Worm (Caenorhabditis elegans) whole organism, mixed stage, embryonic: ENCODE measurements around the gene R07G3.8.

Source experiments
- bed-3 ChIP-seq: fragments of 200-800 bp; sonication (Bioruptor generic); optimal IDR thresholded peaks from 3 replicates; lab custom pipeline; 2018; ENCODE audit warnings: mild to moderate bottlenecking, missing genetic modification characterization, moderate library complexity, missing compliant biosample characterization
- blmp-1 ChIP-seq: fragments of 150-350 bp; optimal IDR thresholded peaks from 2 replicates; lab custom pipeline; 2014; ENCODE audit warnings: missing biosample characterization, missing genetic modification characterization
- ceh-39 ChIP-seq: fragments of 150-350 bp; optimal IDR thresholded peaks from 2 replicates; lab custom pipeline; 2014; ENCODE audit warnings: missing biosample characterization, missing genetic modification characterization
- ceh-43 ChIP-seq: fragments of 200-800 bp; sonication (Bioruptor generic); optimal IDR thresholded peaks from 2 replicates; lab custom pipeline; 2018; ENCODE audit warnings: mild to moderate bottlenecking, missing genetic modification characterization, moderate library complexity, missing compliant biosample characterization
- ceh-83 ChIP-seq: fragments of 200-800 bp; sonication (Bioruptor generic); optimal IDR thresholded peaks from 2 replicates; lab custom pipeline; 2018; ENCODE audit warnings: mild to moderate bottlenecking, missing genetic modification characterization, missing compliant biosample characterization
- ces-1 ChIP-seq: fragments of 150-350 bp; optimal IDR thresholded peaks from 2 replicates; lab custom pipeline; 2014; ENCODE audit warnings: missing biosample characterization, missing genetic modification reagents, missing genetic modification characterization
- cnd-1 ChIP-seq: fragments of 200-800 bp; sonication (Bioruptor generic); optimal IDR thresholded peaks from 2 replicates; lab custom pipeline; 2018; ENCODE audit warnings: mild to moderate bottlenecking, missing genetic modification characterization, missing compliant biosample characterization
- drap-1 ChIP-seq: fragments of 200-800 bp; sonication (Bioruptor generic); optimal IDR thresholded peaks from 3 replicates; lab custom pipeline; 2018; ENCODE audit warnings: mild to moderate bottlenecking, missing genetic modification characterization, missing compliant biosample characterization
- elt-1 ChIP-seq: sonication (generic microtip); optimal IDR thresholded peaks from 2 replicates; lab custom pipeline; 2017; ENCODE audit warnings: missing genetic modification characterization, mild to moderate bottlenecking, missing compliant biosample characterization, antibody characterized with exemption, moderate library complexity, borderline replicate concordance; ENCODE audit not compliant: insufficient read depth
- elt-3 ChIP-seq: fragments of 150-350 bp; optimal IDR thresholded peaks from 2 replicates; lab custom pipeline; 2014; ENCODE audit warnings: missing biosample characterization, missing genetic modification characterization
- ham-2 ChIP-seq: fragments of 200-800 bp; sonication (Bioruptor generic); optimal IDR thresholded peaks from 2 replicates; lab custom pipeline; 2018; ENCODE audit warnings: mild to moderate bottlenecking, missing genetic modification characterization, missing compliant biosample characterization
- hlh-1 ChIP-seq: fragments of 150-350 bp; optimal IDR thresholded peaks from 2 replicates; lab custom pipeline; 2014; ENCODE audit warnings: missing biosample characterization, missing genetic modification reagents, missing genetic modification characterization
- lin-32 ChIP-seq: fragments of 200-800 bp; sonication (Bioruptor generic); optimal IDR thresholded peaks from 2 replicates; lab custom pipeline; 2018; ENCODE audit warnings: mild to moderate bottlenecking, missing genetic modification characterization, missing compliant biosample characterization
- lsy-2 ChIP-seq: fragments of 150-350 bp; optimal IDR thresholded peaks from 2 replicates; lab custom pipeline; 2014; ENCODE audit warnings: missing biosample characterization, missing genetic modification characterization
- mab-5 ChIP-seq: fragments of 150-350 bp; optimal IDR thresholded peaks from 2 replicates; lab custom pipeline; 2014; ENCODE audit warnings: missing biosample characterization, missing genetic modification characterization
- mep-1 ChIP-seq: fragments of 150-350 bp; optimal IDR thresholded peaks from 2 replicates; lab custom pipeline; 2017; ENCODE audit warnings: missing biosample characterization, missing genetic modification reagents, missing genetic modification characterization, inconsistent platforms
- mls-2 ChIP-seq: sonication (generic microtip); optimal IDR thresholded peaks from 2 replicates; lab custom pipeline; 2016; ENCODE audit warnings: mild to moderate bottlenecking, missing genetic modification characterization, moderate library complexity, missing compliant biosample characterization
- nhr-12 ChIP-seq: fragments of 150-350 bp; optimal IDR thresholded peaks from 2 replicates; lab custom pipeline; 2014; ENCODE audit warnings: missing biosample characterization, missing genetic modification characterization
- nhr-2 ChIP-seq: fragments of 150-350 bp; optimal IDR thresholded peaks from 2 replicates; lab custom pipeline; 2014; ENCODE audit warnings: missing biosample characterization, missing genetic modification characterization
- nhr-237 ChIP-seq: fragments of 150-350 bp; optimal IDR thresholded peaks from 2 replicates; lab custom pipeline; 2014; ENCODE audit warnings: missing biosample characterization, missing genetic modification characterization
- nhr-28 ChIP-seq: fragments of 150-350 bp; optimal IDR thresholded peaks from 2 replicates; lab custom pipeline; 2014; ENCODE audit warnings: missing biosample characterization, missing genetic modification characterization
- pha-4 ChIP-seq: fragments of 150-350 bp; optimal IDR thresholded peaks from 2 replicates; lab custom pipeline; 2018; ENCODE audit warnings: missing biosample characterization, missing genetic modification reagents, missing genetic modification characterization
- sem-2 ChIP-seq: fragments of 200-800 bp; sonication (Bioruptor generic); optimal IDR thresholded peaks from 2 replicates; lab custom pipeline; 2018; ENCODE audit warnings: mild to moderate bottlenecking, missing genetic modification characterization, missing compliant biosample characterization
- snpc-4 ChIP-seq: fragments of 150-350 bp; optimal IDR thresholded peaks from 2 replicates; lab custom pipeline; 2014; ENCODE audit warnings: missing biosample characterization, missing genetic modification characterization
- sptf-1 ChIP-seq: sonication (generic microtip); optimal IDR thresholded peaks from 2 replicates; lab custom pipeline; 2017; ENCODE audit warnings: mild to moderate bottlenecking, missing genetic modification characterization, moderate library complexity, missing compliant biosample characterization
- tbx-8 ChIP-seq: fragments of 200-800 bp; sonication (Bioruptor generic); optimal IDR thresholded peaks from 2 replicates; lab custom pipeline; 2018; ENCODE audit warnings: mild to moderate bottlenecking, missing genetic modification characterization, moderate library complexity, missing compliant biosample characterization
- unc-120 ChIP-seq: sonication (generic microtip); optimal IDR thresholded peaks from 2 replicates; lab custom pipeline; 2017; ENCODE audit warnings: missing genetic modification characterization, missing compliant biosample characterization; ENCODE audit not compliant: poor library complexity, severe bottlenecking
- unc-39 ChIP-seq: fragments of 150-350 bp; optimal IDR thresholded peaks from 2 replicates; lab custom pipeline; 2014; ENCODE audit warnings: missing biosample characterization, missing genetic modification characterization
- unc-62 ChIP-seq: fragments of 150-350 bp; optimal IDR thresholded peaks from 2 replicates; lab custom pipeline; 2014; ENCODE audit warnings: missing biosample characterization, missing genetic modification reagents, missing genetic modification characterization
- zip-8 ChIP-seq: fragments of 150-350 bp; optimal IDR thresholded peaks from 2 replicates; lab custom pipeline; 2014; ENCODE audit warnings: missing biosample characterization, missing genetic modification characterization
- ztf-11 ChIP-seq: fragments of 150-350 bp; optimal IDR thresholded peaks from 2 replicates; lab custom pipeline; 2014; ENCODE audit warnings: missing biosample characterization, missing genetic modification characterization

Gene R07G3.8

DNA sequence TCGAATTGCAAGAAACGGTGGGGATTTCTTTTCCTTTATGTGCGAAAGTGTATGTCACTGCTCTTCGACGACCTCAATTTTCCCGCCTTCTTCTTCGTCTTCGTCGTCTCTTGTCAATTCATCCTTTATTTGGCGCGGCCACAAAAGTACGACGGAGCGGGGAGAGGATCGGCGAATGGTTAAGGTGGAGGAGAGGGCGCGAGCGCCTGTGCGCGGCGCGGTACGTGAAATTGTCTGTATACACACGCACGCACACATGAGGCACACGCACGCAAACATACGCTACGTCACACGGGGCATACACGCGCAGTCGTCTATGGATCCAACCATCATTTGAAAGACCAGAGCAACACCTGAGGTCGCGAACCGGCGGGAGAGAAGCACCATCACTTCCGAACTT is 15.0 kb upstream of the R07G3.8 start:
- TF ChIP-seq mab-5 (tag; lab: Kevin White, UChicago) (no peak), cnd-1 (no peak), hlh-1 (no peak), pha-4 (no peak), nhr-12 (tag; lab: Kevin White, UChicago) (no peak), zip-8 (tag; lab: Kevin White, UChicago) (no peak), lsy-2 (tag; lab: Kevin White, UChicago) (no peak)

DNA sequence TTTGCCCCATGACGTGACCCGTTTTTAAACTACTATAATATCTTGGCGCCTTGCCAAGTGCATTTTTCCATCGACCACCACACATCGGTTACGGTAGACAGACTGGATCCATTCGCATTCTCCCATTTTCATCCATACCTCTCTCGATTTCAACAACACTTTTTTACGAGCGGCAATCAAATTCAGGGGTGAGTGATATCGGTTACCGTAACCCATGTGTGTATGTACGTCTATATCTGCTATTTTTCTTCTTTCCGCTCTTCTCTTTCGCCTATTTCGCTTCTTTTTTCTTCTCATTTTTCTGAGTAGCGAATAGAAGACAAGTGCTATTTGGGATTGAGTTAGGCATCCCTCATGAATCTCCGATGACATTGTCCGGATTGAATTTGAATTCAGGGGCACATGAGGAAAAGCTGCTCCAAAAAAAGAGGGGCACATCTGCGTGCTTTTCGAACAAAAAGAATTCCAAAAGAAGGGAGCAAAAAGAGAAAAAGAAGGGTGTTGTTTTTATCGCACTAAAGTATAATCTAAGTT is 11.4 kb upstream of the R07G3.8 start:
- TF ChIP-seq unc-62 (GFP tag; lab: Kevin White, UChicago) (no peak), nhr-2 (tag; lab: Kevin White, UChicago) (no peak), cnd-1 (no peak), lsy-2 (tag; lab: Kevin White, UChicago) (no peak), drap-1 (GFP tag; lab: Kevin White, UChicago) (no peak), ham-2 (GFP tag; lab: Kevin White, UChicago) (no peak), ces-1 (GFP tag; lab: Kevin White, UChicago) (peak; percentile 83)

DNA sequence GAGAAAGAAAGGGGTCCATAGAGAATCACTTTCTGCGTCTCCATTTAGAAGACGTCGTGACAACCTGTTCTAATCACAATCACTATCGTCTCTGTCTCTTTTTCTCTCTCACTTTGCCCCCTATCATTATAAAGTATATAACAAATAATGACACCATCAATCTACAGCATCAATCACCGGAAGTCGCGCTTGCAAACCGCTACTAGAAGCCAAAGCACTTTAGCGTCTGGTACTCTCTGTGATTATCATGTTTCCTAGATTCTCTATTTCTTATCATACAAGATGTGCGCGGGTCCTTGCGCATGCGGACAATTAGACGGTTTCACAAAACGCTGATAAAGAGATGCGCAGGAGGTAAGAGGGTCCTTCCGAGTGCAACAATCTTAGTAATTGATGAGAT is 10.9 kb upstream of the R07G3.8 start:
- peak; percentile 35 for TF ChIP-seq nhr-237 (tag; lab: Kevin White, UChicago)
- peak; percentile 95 for TF ChIP-seq ham-2 (GFP tag; lab: Kevin White, UChicago)
- peak; percentile 39 for TF ChIP-seq unc-62 (GFP tag; lab: Kevin White, UChicago)
- no peak for TF ChIP-seq sem-2 (GFP tag; lab: Kevin White, UChicago)
- no peak for TF ChIP-seq tbx-8
- no peak for TF ChIP-seq nhr-12 (tag; lab: Kevin White, UChicago)
- peak; percentile 40 for TF ChIP-seq elt-1
- TF ChIP-seq elt-3: peak; percentile 53
- peak; percentile 40 for TF ChIP-seq blmp-1 (tag; lab: Kevin White, UChicago)

DNA sequence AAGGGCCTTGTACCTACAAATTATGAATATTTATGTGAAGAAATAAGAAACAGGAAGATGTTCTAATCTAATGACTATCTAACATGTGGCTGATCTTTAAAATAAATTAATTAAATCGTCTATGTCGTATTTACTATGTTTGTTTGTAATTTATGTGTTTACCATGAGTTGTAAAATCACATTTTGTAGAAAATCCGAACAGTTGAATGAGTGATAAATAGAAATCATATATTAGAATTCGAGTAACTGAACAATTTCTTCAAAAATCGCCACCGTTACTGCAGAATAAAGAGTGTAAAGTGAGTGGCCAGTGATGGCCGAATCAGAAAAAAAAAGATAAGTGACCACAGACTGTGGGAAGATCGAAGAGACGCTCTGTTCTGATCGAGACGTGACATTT is 9.7 kb upstream of the R07G3.8 start:
- no peak for TF ChIP-seq drap-1 (GFP tag; lab: Kevin White, UChicago)
- TF ChIP-seq hlh-1: no peak
- no peak for TF ChIP-seq pha-4
- TF ChIP-seq lin-32: no peak
- TF ChIP-seq elt-3: no peak
- TF ChIP-seq mep-1 (tag; lab: Kevin White, UChicago): no peak
- no peak for TF ChIP-seq ceh-43 (GFP tag; lab: Kevin White, UChicago)
- TF ChIP-seq sptf-1 (tag; lab: Kevin White, UChicago): no peak
- no peak for TF ChIP-seq elt-1
- TF ChIP-seq mab-5 (tag; lab: Kevin White, UChicago): no peak
- TF ChIP-seq nhr-28: no peak
- TF ChIP-seq unc-120: no peak
- no peak for TF ChIP-seq ztf-11 (tag; lab: Kevin White, UChicago)
- TF ChIP-seq ham-2 (GFP tag; lab: Kevin White, UChicago): no peak
- no peak for TF ChIP-seq cnd-1
- no peak for TF ChIP-seq nhr-12 (tag; lab: Kevin White, UChicago)
- no peak for TF ChIP-seq nhr-237 (tag; lab: Kevin White, UChicago)
- no peak for TF ChIP-seq tbx-8
- no peak for TF ChIP-seq unc-39 (tag; lab: Kevin White, UChicago)
- no peak for TF ChIP-seq zip-8 (tag; lab: Kevin White, UChicago)

DNA sequence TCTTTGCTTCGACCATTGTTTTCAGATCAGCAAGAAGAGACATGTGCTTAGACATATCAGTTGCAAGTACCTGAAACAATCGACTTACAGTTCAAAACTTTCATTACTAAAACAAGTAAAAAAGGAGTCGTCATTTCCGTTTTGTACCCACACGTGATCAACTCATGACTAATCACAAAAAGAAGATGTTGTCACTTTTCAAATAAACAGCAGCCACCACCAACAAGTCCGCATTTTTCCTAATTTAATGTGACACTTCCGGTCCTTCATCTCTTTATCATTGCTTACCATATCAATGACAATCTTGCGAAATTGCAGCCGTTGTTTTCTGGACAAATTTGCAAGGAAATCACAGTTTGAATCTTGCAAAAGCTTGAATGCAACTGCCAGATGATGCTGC is 8.3 kb upstream of the R07G3.8 start:
- TF ChIP-seq ceh-83 (GFP tag; lab: Kevin White, UChicago) (no peak), mls-2 (tag; lab: Kevin White, UChicago) (no peak), elt-1 (no peak), cnd-1 (no peak), ceh-43 (GFP tag; lab: Kevin White, UChicago) (no peak), elt-3 (no peak), ceh-39 (tag; lab: Kevin White, UChicago) (no peak), drap-1 (GFP tag; lab: Kevin White, UChicago) (no peak), blmp-1 (tag; lab: Kevin White, UChicago) (no peak), lsy-2 (tag; lab: Kevin White, UChicago) (no peak), snpc-4 (tag; lab: Kevin White, UChicago) (no peak), lin-32 (no peak), nhr-2 (tag; lab: Kevin White, UChicago) (no peak), ztf-11 (tag; lab: Kevin White, UChicago) (no peak), bed-3 (GFP tag; lab: Kevin White, UChicago) (no peak)
